Fruit fly (Drosophila melanogaster) whole organism, prepupa: ENCODE results near the gene Cyp305a1.

ENCODE experiments used
- Blimp-1 ChIP-seq: fragments of 200-800 bp; sonication (Bioruptor generic); optimal IDR thresholded peaks from 3 replicates; lab custom pipeline; 2017; ENCODE audit warnings: missing biosample characterization, missing genetic modification characterization, mild to moderate bottlenecking, moderate library complexity, missing genetic modification reagents
- CG10631 ChIP-seq: fragments of 200-800 bp; sonication (Bioruptor generic); optimal IDR thresholded peaks from 2 replicates; lab custom pipeline; 2016; ENCODE audit warnings: missing biosample characterization, missing genetic modification characterization
- CG10669 ChIP-seq: fragments of 200-800 bp; sonication (Bioruptor generic); optimal IDR thresholded peaks from 3 replicates; lab custom pipeline; 2018; ENCODE audit warnings: missing biosample characterization, mild to moderate bottlenecking, missing genetic modification characterization, moderate library complexity
- CG11294 ChIP-seq: fragments of 200-800 bp; sonication (Bioruptor generic); IDR thresholded peaks from 2 replicates; pipeline ENCODE4 v1.3.6; 2022; ENCODE audit warnings: missing biosample characterization, missing genetic modification characterization
- CG15336 ChIP-seq: fragments of 200-800 bp; sonication (Bioruptor generic); IDR thresholded peaks from 2 replicates; pipeline ENCODE4 v1.3.6; 2022; ENCODE audit warnings: missing biosample characterization, missing genetic modification characterization
- CG1621 ChIP-seq: fragments of 200-800 bp; sonication (Bioruptor generic); optimal IDR thresholded peaks from 3 replicates; lab custom pipeline; 2018; ENCODE audit warnings: missing biosample characterization, mild to moderate bottlenecking, missing genetic modification characterization
- CG16779 ChIP-seq: fragments of 200-800 bp; sonication (Bioruptor generic); optimal IDR thresholded peaks from 3 replicates; lab custom pipeline; 2017; ENCODE audit warnings: missing biosample characterization, mild to moderate bottlenecking, missing genetic modification characterization
- CG3032 ChIP-seq: fragments of 200-800 bp; optimal IDR thresholded peaks from 2 replicates; lab custom pipeline; 2019; ENCODE audit warnings: missing biosample characterization, mild to moderate bottlenecking, missing genetic modification characterization, moderate library complexity
- CG31627 ChIP-seq: fragments of 200-800 bp; sonication (Bioruptor generic); optimal IDR thresholded peaks from 3 replicates; lab custom pipeline; 2016; ENCODE audit warnings: missing biosample characterization, missing genetic modification characterization
- CG32006 ChIP-seq: fragments of 200-800 bp; sonication (Bioruptor generic); optimal IDR thresholded peaks from 3 replicates; lab custom pipeline; 2017; ENCODE audit warnings: missing biosample characterization, mild to moderate bottlenecking, missing genetic modification characterization
- CG6163 ChIP-seq: fragments of 200-800 bp; sonication (Bioruptor generic); IDR thresholded peaks from 3 replicates; pipeline ENCODE4 v1.3.6; 2022; ENCODE audit warnings: missing biosample characterization, missing genetic modification characterization
- CG6276 ChIP-seq: fragments of 200-800 bp; sonication (Bioruptor generic); optimal IDR thresholded peaks from 2 replicates; lab custom pipeline; 2017; ENCODE audit warnings: missing biosample characterization, mild to moderate bottlenecking, missing genetic modification characterization
- CG6808 ChIP-seq: fragments of 200-800 bp; sonication (Bioruptor generic); optimal IDR thresholded peaks from 3 replicates; lab custom pipeline; 2017; ENCODE audit warnings: missing biosample characterization, missing genetic modification characterization, mild to moderate bottlenecking, moderate library complexity, missing genetic modification reagents
- CG6854 ChIP-seq: fragments of 200-800 bp; sonication (Bioruptor generic); optimal IDR thresholded peaks from 2 replicates; lab custom pipeline; 2017; ENCODE audit warnings: missing biosample characterization, mild to moderate bottlenecking, missing genetic modification characterization
- CG7368 ChIP-seq: fragments of 200-800 bp; sonication (Bioruptor generic); optimal IDR thresholded peaks from 3 replicates; lab custom pipeline; 2016; ENCODE audit warnings: missing biosample characterization, missing genetic modification characterization
- CG8119 ChIP-seq: fragments of 200-800 bp; sonication (Bioruptor generic); IDR thresholded peaks from 3 replicates; pipeline ENCODE4 v1.3.6; 2022; ENCODE audit warnings: missing biosample characterization, missing genetic modification characterization
- CG8632 ChIP-seq: fragments of 200-800 bp; sonication (Bioruptor generic); optimal IDR thresholded peaks from 3 replicates; lab custom pipeline; 2016; ENCODE audit warnings: missing biosample characterization, missing genetic modification characterization
- CG9139 ChIP-seq: fragments of 200-800 bp; sonication (Bioruptor generic); optimal IDR thresholded peaks from 3 replicates; lab custom pipeline; 2017; ENCODE audit warnings: missing biosample characterization, mild to moderate bottlenecking, missing genetic modification characterization
- Eip93F ChIP-seq: fragments of 200-800 bp; sonication (Bioruptor generic); optimal IDR thresholded peaks from 2 replicates; lab custom pipeline; 2016; ENCODE audit warnings: missing biosample characterization, mild to moderate bottlenecking, missing genetic modification characterization
- Ets96B ChIP-seq: fragments of 200-800 bp; optimal IDR thresholded peaks from 2 replicates; lab custom pipeline; 2019; ENCODE audit warnings: missing biosample characterization, mild to moderate bottlenecking, missing genetic modification characterization, moderate library complexity
- Gug ChIP-seq: fragments of 200-800 bp; sonication (Bioruptor generic); IDR thresholded peaks from 2 replicates; pipeline ENCODE4 v1.3.6; 2022; ENCODE audit warnings: missing biosample characterization, missing genetic modification characterization
- Hr38 ChIP-seq: sonication (Bioruptor generic); optimal IDR thresholded peaks from 2 replicates; lab custom pipeline; 2016; ENCODE audit warnings: missing biosample characterization, missing genetic modification characterization
- Hr39 ChIP-seq: fragments of 200-800 bp; sonication (Bioruptor generic); optimal IDR thresholded peaks from 2 replicates; lab custom pipeline; 2016; ENCODE audit warnings: missing biosample characterization, missing genetic modification characterization
- Hr4 ChIP-seq: fragments of 200-800 bp; sonication (Bioruptor generic); optimal IDR thresholded peaks from 3 replicates; lab custom pipeline; 2016; ENCODE audit warnings: missing biosample characterization, missing genetic modification characterization
- Lpt ChIP-seq: fragments of 200-800 bp; sonication (Bioruptor generic); optimal IDR thresholded peaks from 3 replicates; lab custom pipeline; 2016; ENCODE audit warnings: missing biosample characterization, missing genetic modification characterization
- Smox ChIP-seq: fragments of 200-800 bp; sonication (Bioruptor generic); optimal IDR thresholded peaks from 3 replicates; lab custom pipeline; 2016; ENCODE audit warnings: missing biosample characterization, missing genetic modification characterization
- Sox14 ChIP-seq: fragments of 200-800 bp; sonication (Bioruptor generic); optimal IDR thresholded peaks from 3 replicates; lab custom pipeline; 2016; ENCODE audit warnings: missing biosample characterization, missing genetic modification characterization
- achi ChIP-seq: fragments of 200-800 bp; sonication (Bioruptor generic); optimal IDR thresholded peaks from 3 replicates; lab custom pipeline; 2016; ENCODE audit warnings: missing biosample characterization, missing genetic modification characterization
- acj6 ChIP-seq: fragments of 200-800 bp; sonication (Bioruptor generic); optimal IDR thresholded peaks from 3 replicates; lab custom pipeline; 2016; ENCODE audit warnings: missing biosample characterization, missing genetic modification characterization
- dac ChIP-seq: fragments of 200-800 bp; sonication (Bioruptor generic); optimal IDR thresholded peaks from 2 replicates; lab custom pipeline; 2017; ENCODE audit warnings: missing biosample characterization, mild to moderate bottlenecking, missing genetic modification characterization
- dsx ChIP-seq: fragments of 200-800 bp; optimal IDR thresholded peaks from 3 replicates; lab custom pipeline; 2019; ENCODE audit warnings: missing biosample characterization, mild to moderate bottlenecking, missing genetic modification characterization, moderate library complexity; ENCODE audit not compliant: poor library complexity, severe bottlenecking
- eg ChIP-seq: fragments of 200-800 bp; sonication (Bioruptor generic); IDR thresholded peaks from 3 replicates; pipeline ENCODE4 v1.3.6; 2022; ENCODE audit warnings: missing biosample characterization, missing genetic modification characterization
- esn ChIP-seq: fragments of 200-800 bp; sonication (Bioruptor generic); optimal IDR thresholded peaks from 2 replicates; lab custom pipeline; 2016; ENCODE audit warnings: missing biosample characterization, mild to moderate bottlenecking, missing genetic modification characterization, moderate library complexity
- fd59A ChIP-seq: fragments of 200-800 bp; sonication (Bioruptor generic); optimal IDR thresholded peaks from 2 replicates; lab custom pipeline; 2017; ENCODE audit warnings: missing biosample characterization, mild to moderate bottlenecking, missing genetic modification characterization, missing genetic modification reagents
- fkh ChIP-seq: fragments of 200-800 bp; sonication (Bioruptor generic); optimal IDR thresholded peaks from 3 replicates; lab custom pipeline; 2017; ENCODE audit warnings: missing biosample characterization, mild to moderate bottlenecking, missing genetic modification characterization, moderate library complexity
- lz ChIP-seq: fragments of 200-800 bp; sonication (Bioruptor generic); optimal IDR thresholded peaks from 3 replicates; lab custom pipeline; 2016; ENCODE audit warnings: missing biosample characterization, missing genetic modification characterization
- net ChIP-seq: fragments of 200-800 bp; sonication (Bioruptor generic); optimal IDR thresholded peaks from 3 replicates; lab custom pipeline; 2016; ENCODE audit warnings: missing biosample characterization, missing genetic modification characterization
- pdm3 ChIP-seq: fragments of 200-800 bp; sonication (Bioruptor generic); optimal IDR thresholded peaks from 3 replicates; lab custom pipeline; 2016; ENCODE audit warnings: missing biosample characterization, missing genetic modification characterization
- salr ChIP-seq, 2 experiments: fragments of 200-800 bp; sonication (Bioruptor generic); optimal IDR thresholded peaks; 3 replicates each; lab custom pipeline; 2016 to 2018; ENCODE audit warnings: missing biosample characterization in 2 of 2, missing genetic modification characterization in 2 of 2, mild to moderate bottlenecking in 1 of 2
- spab ChIP-seq: fragments of 200-800 bp; sonication (Bioruptor generic); optimal IDR thresholded peaks from 2 replicates; lab custom pipeline; 2017; ENCODE audit warnings: missing biosample characterization, mild to moderate bottlenecking, missing genetic modification characterization, missing genetic modification reagents
- ss ChIP-seq, 2 experiments: fragments of 200-800 bp; sonication (Bioruptor generic); optimal IDR thresholded peaks; 2 replicates in 1 of 2; 3 replicates in 1 of 2; lab custom pipeline; 2017 to 2018; ENCODE audit warnings: mild to moderate bottlenecking in 2 of 2, missing biosample characterization in 2 of 2, missing genetic modification characterization in 2 of 2, moderate library complexity in 1 of 2
- svp ChIP-seq: fragments of 200-800 bp; sonication (Bioruptor generic); peaks from one replicate; lab custom pipeline; 2016; ENCODE audit warnings: missing biosample characterization, missing genetic modification characterization
- topi ChIP-seq: fragments of 200-800 bp; sonication (Bioruptor generic); optimal IDR thresholded peaks from 3 replicates; lab custom pipeline; 2016; ENCODE audit warnings: missing biosample characterization, missing genetic modification characterization

Cyp305a1 gene

dm6 chr3L:19792717-19793437 is 20.3 kb downstream of the Cyp305a1 start:
- TF ChIP-seq CG10669 (no peak), CG3032 (tag; lab: Kevin White, UChicago) (no peak), Hr38 (GFP tag; lab: Kevin White, UChicago) (no peak), Hr39 (no peak), Hr4 (no peak), Eip93F (no peak), dsx (GFP tag; lab: Kevin White, UChicago) (no peak), CG8119 (peak; percentile 81), salr (GFP tag; optimal IDR thresholded peaks at IDR 0.05; lab: Kevin White, UChicago) (peak in 1 of 2 experiments; percentile 24), CG1621 (no peak), spab (peak; percentile 21), CG10631 (GFP tag; lab: Kevin White, UChicago) (no peak), CG7368 (no peak), ss (GFP tag; optimal IDR thresholded peaks at IDR 0.05; lab: Kevin White, UChicago) (peak; percentile 57 to 76), topi (GFP tag; lab: Kevin White, UChicago) (no peak), svp (no peak), esn (GFP tag; lab: Kevin White, UChicago) (no peak), lz (GFP tag; lab: Kevin White, UChicago) (no peak), Gug (GFP tag; lab: Robert Waterston, UW) (peak; percentile 22; the same call in 1 of the 2 replicates), achi (GFP tag; lab: Kevin White, UChicago) (no peak), CG8632 (GFP tag; lab: Kevin White, UChicago) (no peak), Blimp-1 (no peak), CG6276 (GFP tag; lab: Kevin White, UChicago) (peak; percentile 80), CG6808 (peak; percentile 72), CG6163 (peak; percentile 70; the same call in 2 of the 3 replicates), CG31627 (GFP tag; lab: Kevin White, UChicago) (no peak), CG11294 (GFP tag; lab: Robert Waterston, UW) (no peak), eg (GFP tag; lab: Robert Waterston, UW) (peak; percentile 92), Ets96B (tag; lab: Kevin White, UChicago) (peak; percentile 44), Smox (GFP tag; lab: Kevin White, UChicago) (no peak), CG15336 (GFP tag; lab: Robert Waterston, UW) (peak; percentile 75), fkh (GFP tag; lab: Kevin White, UChicago) (no peak), CG9139 (peak; percentile 1), Sox14 (GFP tag; lab: Kevin White, UChicago) (no peak), CG6854 (GFP tag; lab: Kevin White, UChicago) (no peak), acj6 (GFP tag; lab: Kevin White, UChicago) (no peak), net (GFP tag; lab: Kevin White, UChicago) (peak; percentile 35), pdm3 (GFP tag; lab: Kevin White, UChicago) (no peak), Lpt (GFP tag; lab: Kevin White, UChicago) (peak; percentile 51), fd59A (GFP tag; lab: Kevin White, UChicago) (no peak), CG32006 (GFP tag; lab: Kevin White, UChicago) (peak; percentile 48), CG16779 (tag; lab: Kevin White, UChicago) (peak; percentile 32), dac (peak; percentile 31)
